Worm (Caenorhabditis elegans): ENCODE data around the gene C08F11.12.

DNA sequence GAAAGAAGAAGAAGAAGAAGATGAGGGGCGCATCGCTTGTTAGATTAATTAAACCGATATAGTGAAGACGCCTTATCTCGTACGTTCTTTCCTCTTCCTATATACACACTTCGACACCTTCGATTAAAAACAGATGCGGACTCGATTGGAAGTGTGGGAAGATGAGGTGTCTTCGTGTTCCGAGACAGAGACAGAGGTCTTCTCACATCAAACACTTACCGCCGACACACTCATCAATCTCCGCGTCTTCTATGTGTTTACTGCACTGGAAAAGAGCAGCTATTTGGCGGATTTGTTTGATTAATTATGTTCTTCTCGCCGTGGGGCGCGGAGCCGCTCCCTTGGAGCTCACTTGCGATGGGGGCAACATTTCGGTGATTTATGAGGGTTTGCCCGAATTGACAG, 48.1 kb upstream of the C08F11.12 start:
- TF ChIP-seq W03F9.2 (tag; optimal IDR thresholded peaks at IDR 0.05) = no peak
- TF ChIP-seq dao-5 (tag; optimal IDR thresholded peaks at IDR 0.05) = no peak
- TF ChIP-seq him-1 (tag; optimal IDR thresholded peaks at IDR 0.05) = no peak

Measured in whole organism, L4/young adult.